Worm (Caenorhabditis elegans) whole organism, L3 larva: ENCODE results near the gene T23G4.127.
"Not testable (repeated sequence)": the region's sequence is repeated elsewhere in the genome, so short reads cannot be mapped to it uniquely, and the experiment has no call there.

Source experiments
- ZK546.5 ChIP-seq: sonication (generic microtip); optimal IDR thresholded peaks from 2 replicates; lab custom pipeline; 2017; ENCODE audit warnings: missing biosample characterization, missing genetic modification characterization
- aly-2 ChIP-seq: fragments of 150-350 bp; optimal IDR thresholded peaks from 2 replicates; lab custom pipeline; 2014; ENCODE audit warnings: missing biosample characterization, missing genetic modification characterization
- ama-1 ChIP-seq: fragments of 150-350 bp; optimal IDR thresholded peaks from 2 replicates; lab custom pipeline; 2018
- ceh-28 ChIP-seq: fragments of 150-350 bp; optimal IDR thresholded peaks from 2 replicates; lab custom pipeline; 2014; ENCODE audit warnings: missing biosample characterization, missing genetic modification reagents, missing genetic modification characterization
- ceh-82 ChIP-seq: fragments of 150-350 bp; optimal IDR thresholded peaks from 2 replicates; lab custom pipeline; 2014; ENCODE audit warnings: missing biosample characterization, missing genetic modification characterization
- daf-12 ChIP-seq: fragments of 150-350 bp; optimal IDR thresholded peaks from 2 replicates; lab custom pipeline; 2014; ENCODE audit warnings: missing biosample characterization, missing genetic modification reagents, missing genetic modification characterization
- egl-27 ChIP-seq: sonication (generic microtip); optimal IDR thresholded peaks from 4 replicates; lab custom pipeline; 2017; ENCODE audit warnings: missing biosample characterization, missing genetic modification reagents, missing genetic modification characterization
- egl-5 ChIP-seq: fragments of 150-350 bp; optimal IDR thresholded peaks from 2 replicates; lab custom pipeline; 2017; ENCODE audit warnings: missing biosample characterization, missing genetic modification reagents, missing genetic modification characterization, inconsistent platforms
- elt-1 ChIP-seq: fragments of 150-350 bp; optimal IDR thresholded peaks from 2 replicates; lab custom pipeline; 2014; ENCODE audit warnings: missing biosample characterization, missing genetic modification characterization
- elt-3 ChIP-seq, 3 experiments: fragments of 150-350 bp in 1 of 3; sonication (generic microtip) in 2 of 3; optimal IDR thresholded peaks; 2 replicates in 2 of 3; 4 replicates in 1 of 3; lab custom pipeline; 2014 to 2017; ENCODE audit warnings: missing biosample characterization in 3 of 3, missing genetic modification characterization in 3 of 3
- fkh-10 ChIP-seq: sonication (generic microtip); optimal IDR thresholded peaks from 2 replicates; lab custom pipeline; 2017; ENCODE audit warnings: missing biosample characterization, missing genetic modification reagents, missing genetic modification characterization
- fkh-2 ChIP-seq: fragments of 150-350 bp; optimal IDR thresholded peaks from 2 replicates; lab custom pipeline; 2014; ENCODE audit warnings: missing biosample characterization, missing genetic modification reagents, missing genetic modification characterization
- hmg-11 ChIP-seq: sonication (generic microtip); optimal IDR thresholded peaks from 2 replicates; lab custom pipeline; 2016; ENCODE audit warnings: missing genetic modification characterization, missing compliant biosample characterization
- jun-1 ChIP-seq: fragments of 150-350 bp; optimal IDR thresholded peaks from 2 replicates; lab custom pipeline; 2014; ENCODE audit warnings: missing biosample characterization, missing genetic modification reagents, missing genetic modification characterization
- lin-15B ChIP-seq: fragments of 150-350 bp; optimal IDR thresholded peaks from 2 replicates; lab custom pipeline; 2014; ENCODE audit warnings: missing biosample characterization, missing genetic modification characterization
- lin-39 ChIP-seq: fragments of 150-350 bp; optimal IDR thresholded peaks from 2 replicates; lab custom pipeline; 2018; ENCODE audit warnings: missing biosample characterization, missing genetic modification reagents, missing genetic modification characterization
- lsy-12 ChIP-seq: sonication (generic microtip); optimal IDR thresholded peaks from 2 replicates; lab custom pipeline; 2016; ENCODE audit warnings: mild to moderate bottlenecking, missing genetic modification characterization, missing compliant biosample characterization
- mdl-1 ChIP-seq: fragments of 150-350 bp; optimal IDR thresholded peaks from 2 replicates; lab custom pipeline; 2014; ENCODE audit warnings: missing biosample characterization, missing genetic modification characterization
- nhr-11 ChIP-seq: fragments of 150-350 bp; optimal IDR thresholded peaks from 2 replicates; lab custom pipeline; 2014; ENCODE audit warnings: missing biosample characterization, missing genetic modification characterization
- nhr-12 ChIP-seq: fragments of 150-350 bp; optimal IDR thresholded peaks from 2 replicates; lab custom pipeline; 2014; ENCODE audit warnings: missing biosample characterization, missing genetic modification characterization
- nhr-23 ChIP-seq: fragments of 150-350 bp; optimal IDR thresholded peaks from 2 replicates; lab custom pipeline; 2014; ENCODE audit warnings: missing biosample characterization, missing genetic modification reagents, missing genetic modification characterization
- nhr-237 ChIP-seq: fragments of 150-350 bp; optimal IDR thresholded peaks from 2 replicates; lab custom pipeline; 2014; ENCODE audit warnings: missing biosample characterization, missing genetic modification characterization
- nhr-28 ChIP-seq: fragments of 150-350 bp; optimal IDR thresholded peaks from 2 replicates; lab custom pipeline; 2014; ENCODE audit warnings: missing biosample characterization, missing genetic modification characterization
- nhr-77 ChIP-seq: fragments of 150-350 bp; optimal IDR thresholded peaks from 2 replicates; lab custom pipeline; 2014; ENCODE audit warnings: missing biosample characterization, missing genetic modification characterization
- sea-2 ChIP-seq: fragments of 150-350 bp; sonication (generic microtip); optimal IDR thresholded peaks from 4 replicates; lab custom pipeline; 2014; ENCODE audit warnings: missing biosample characterization, missing genetic modification reagents, missing genetic modification characterization
- skn-1 ChIP-seq: fragments of 150-350 bp; optimal IDR thresholded peaks from 2 replicates; lab custom pipeline; 2014; ENCODE audit warnings: missing biosample characterization, missing genetic modification characterization
- unc-39 ChIP-seq: sonication (generic microtip); optimal IDR thresholded peaks from 4 replicates; lab custom pipeline; 2017; ENCODE audit warnings: missing biosample characterization, missing genetic modification characterization
- unc-62 ChIP-seq: fragments of 150-350 bp; sonication (generic microtip); optimal IDR thresholded peaks from 4 replicates; lab custom pipeline; 2014; ENCODE audit warnings: missing biosample characterization, missing genetic modification reagents, missing genetic modification characterization
- zag-1 ChIP-seq: fragments of 150-350 bp; optimal IDR thresholded peaks from 2 replicates; lab custom pipeline; 2014; ENCODE audit warnings: missing biosample characterization, missing genetic modification characterization
- ztf-11 ChIP-seq: fragments of 150-350 bp; optimal IDR thresholded peaks from 2 replicates; lab custom pipeline; 2014; ENCODE audit warnings: missing biosample characterization, missing genetic modification characterization
- ztf-4 ChIP-seq: fragments of 150-350 bp; optimal IDR thresholded peaks from 2 replicates; lab custom pipeline; 2014; ENCODE audit warnings: missing biosample characterization, missing genetic modification characterization

Gene T23G4.127

ce11 chrIV:13666849-13667430, 31.6 kb downstream of the T23G4.127 start, which contains the start of gene fbxa-215:
TSS of gene fbxa-215 (minus strand) at chrIV:13666909.
- TF ChIP-seq ztf-4 (tag; lab: Kevin White, UChicago): no peak
- TF ChIP-seq nhr-28 (tag; lab: Kevin White, UChicago): no peak
- no peak for TF ChIP-seq hmg-11 (tag; lab: Kevin White, UChicago)
- no peak for TF ChIP-seq nhr-237 (tag; lab: Kevin White, UChicago)
- no peak for TF ChIP-seq aly-2 (tag; lab: Kevin White, UChicago)
- TF ChIP-seq ceh-82 (tag; lab: Kevin White, UChicago): no peak
- no peak for TF ChIP-seq egl-27
- TF ChIP-seq daf-12: no peak
- TF ChIP-seq nhr-12 (tag; lab: Kevin White, UChicago): no peak
- no peak for TF ChIP-seq elt-3 (tag; optimal IDR thresholded peaks at IDR 0.05; lab: Kevin White, UChicago)
- TF ChIP-seq unc-62 (GFP tag; lab: Kevin White, UChicago): no peak
- TF ChIP-seq elt-1 (tag; lab: Kevin White, UChicago): no peak
- no peak for TF ChIP-seq nhr-23 (tag; lab: Kevin White, UChicago)
- TF ChIP-seq ceh-28 (tag; lab: Kevin White, UChicago): no peak
- TF ChIP-seq ZK546.5: no peak
- TF ChIP-seq lin-15B (tag; lab: Kevin White, UChicago): no peak
- TF ChIP-seq lin-39 (tag; lab: Kevin White, UChicago): no peak
- no peak for TF ChIP-seq egl-5
- TF ChIP-seq ztf-11 (tag; lab: Kevin White, UChicago): no peak

ce11 chrIV:13665073-13665472, 33.4 kb downstream of the T23G4.127 start:
- TF ChIP-seq zag-1: no peak
- no peak for TF ChIP-seq elt-1 (tag; lab: Kevin White, UChicago)
- TF ChIP-seq aly-2 (tag; lab: Kevin White, UChicago): no peak
- TF ChIP-seq egl-5: no peak
- no peak for TF ChIP-seq unc-62 (GFP tag; lab: Kevin White, UChicago)
- TF ChIP-seq fkh-10 (GFP tag; lab: Kevin White, UChicago): no peak
- TF ChIP-seq ceh-82 (tag; lab: Kevin White, UChicago): no peak
- TF ChIP-seq nhr-77 (tag; lab: Kevin White, UChicago): no peak
- no peak for TF ChIP-seq sea-2 (GFP tag; lab: Kevin White, UChicago)
- TF ChIP-seq lsy-12 (tag; lab: Kevin White, UChicago): no peak

ce11 chrIV:13664090-13664489, 34.4 kb downstream of the T23G4.127 start, which contains the start of gene Y45F10C.4:
TSS of gene Y45F10C.4 (minus strand) at chrIV:13664190.
- no peak for TF ChIP-seq nhr-23 (tag; lab: Kevin White, UChicago)
- no peak for TF ChIP-seq skn-1 (tag; lab: Kevin White, UChicago)
- TF ChIP-seq egl-5: no peak
- TF ChIP-seq fkh-2 (tag; lab: Kevin White, UChicago): no peak
- TF ChIP-seq aly-2 (tag; lab: Kevin White, UChicago): no peak
- TF ChIP-seq, all 47 proteins: peak for 0

ce11 chrIV:13662570-13662969, 35.9 kb downstream of the T23G4.127 start, which contains the start of gene Y45F10C.2:
TSS of gene Y45F10C.2 (minus strand) at chrIV:13662670.
- TF ChIP-seq unc-39; fkh-10 (GFP tag; lab: Kevin White, UChicago); nhr-11 (tag; lab: Kevin White, UChicago): not testable (repeated sequence)

ce11 chrIV:13659449-13659848, 39.1 kb downstream of the T23G4.127 start, which contains the start of gene Y45F10C.1:
TSS of gene Y45F10C.1 (minus strand) at chrIV:13659549.
- not testable (repeated sequence) for TF ChIP-seq mdl-1 (tag; lab: Kevin White, UChicago); nhr-28 (tag; lab: Kevin White, UChicago); egl-5
- TF ChIP-seq, all 47 proteins: peak for 0; not testable (repeated sequence) for 47

- TF ChIP-seq jun-1 (tag; lab: Kevin White, UChicago); ceh-28 (tag; lab: Kevin White, UChicago); ama-1: not testable (repeated sequence)
These were observed 46.5 kb downstream of the T23G4.127 start, which contains the start of gene Y45F10C.6 for ce11 chrIV:13652023-13652422. TSS of gene Y45F10C.6 (plus strand) at chrIV:13652323.
